Fruit fly (Drosophila melanogaster) whole organism, embryonic: ENCODE results near the gene CG34179.

Experiments
- CG1024 ChIP-seq: fragments of 200-800 bp; sonication (Bioruptor generic); IDR thresholded peaks from 2 replicates; pipeline ENCODE4 v1.3.6; 2022; ENCODE audit warnings: missing biosample characterization, missing genetic modification characterization
- CG10462 ChIP-seq: fragments of 200-800 bp; sonication (Bioruptor generic); optimal IDR thresholded peaks from 2 replicates; lab custom pipeline; 2016; ENCODE audit warnings: missing biosample characterization, missing genetic modification characterization
- CG10543 ChIP-seq: fragments of 200-800 bp; sonication (Bioruptor generic); optimal IDR thresholded peaks from 3 replicates; lab custom pipeline; 2017; ENCODE audit warnings: missing biosample characterization, mild to moderate bottlenecking, missing genetic modification characterization, moderate library complexity
- CG11247 ChIP-seq: fragments of 200-800 bp; sonication (Bioruptor generic); IDR thresholded peaks from 2 replicates; pipeline ENCODE4 v1.3.6; 2022; ENCODE audit warnings: missing biosample characterization, missing genetic modification characterization
- CG11398 ChIP-seq: fragments of 200-800 bp; sonication (Bioruptor generic); optimal IDR thresholded peaks from 2 replicates; lab custom pipeline; 2016; ENCODE audit warnings: missing biosample characterization, missing genetic modification characterization
- CG11723 ChIP-seq: fragments of 200-800 bp; sonication (Bioruptor generic); optimal IDR thresholded peaks from 2 replicates; lab custom pipeline; 2017; ENCODE audit warnings: missing biosample characterization, mild to moderate bottlenecking, missing genetic modification characterization
- CG15269 ChIP-seq: fragments of 200-800 bp; sonication (Bioruptor generic); optimal IDR thresholded peaks from 2 replicates; lab custom pipeline; 2018; ENCODE audit warnings: missing biosample characterization, mild to moderate bottlenecking, missing genetic modification characterization, moderate library complexity
- CG1832 ChIP-seq: fragments of 200-800 bp; sonication (Bioruptor generic); optimal IDR thresholded peaks from 2 replicates; lab custom pipeline; 2017; ENCODE audit warnings: missing biosample characterization, mild to moderate bottlenecking, missing genetic modification characterization, inconsistent platforms
- CG2202 ChIP-seq: fragments of 200-800 bp; sonication (Bioruptor generic); optimal IDR thresholded peaks from 2 replicates; lab custom pipeline; 2018; ENCODE audit warnings: missing biosample characterization, mild to moderate bottlenecking, missing genetic modification characterization
- CG30020 ChIP-seq: fragments of 200-800 bp; optimal IDR thresholded peaks from 2 replicates; lab custom pipeline; 2019; ENCODE audit warnings: missing biosample characterization, mild to moderate bottlenecking, missing genetic modification characterization, moderate library complexity
- CG31441 ChIP-seq: fragments of 200-800 bp; sonication (Bioruptor generic); IDR thresholded peaks from 2 replicates; pipeline ENCODE4 v1.3.6; 2022; ENCODE audit warnings: missing biosample characterization, missing genetic modification characterization
- CG32772 ChIP-seq: fragments of 200-800 bp; sonication (Bioruptor generic); IDR thresholded peaks from 2 replicates; pipeline ENCODE4 v1.3.6; 2022; ENCODE audit warnings: missing biosample characterization, missing genetic modification characterization
- CG34224 ChIP-seq: fragments of 200-800 bp; sonication (Bioruptor generic); IDR thresholded peaks from 3 replicates; pipeline ENCODE4 v1.3.6; 2022; ENCODE audit warnings: missing biosample characterization, missing genetic modification characterization; ENCODE audit not compliant: partially characterized antibody
- CG5245 ChIP-seq: fragments of 200-800 bp; sonication (Bioruptor generic); optimal IDR thresholded peaks from 3 replicates; lab custom pipeline; 2016; ENCODE audit warnings: missing biosample characterization, missing genetic modification characterization
- CG6175 ChIP-seq: fragments of 200-800 bp; sonication (Bioruptor generic); IDR thresholded peaks from 3 replicates; pipeline ENCODE4 v1.3.6; 2022; ENCODE audit warnings: missing biosample characterization, missing genetic modification characterization
- CG6689 ChIP-seq: fragments of 200-800 bp; sonication (Bioruptor generic); IDR thresholded peaks from 2 replicates; pipeline ENCODE4 v1.3.6; 2022; ENCODE audit warnings: missing biosample characterization, missing genetic modification characterization
- CG6791 ChIP-seq: fragments of 200-800 bp; sonication (Bioruptor generic); IDR thresholded peaks from 3 replicates; pipeline ENCODE4 v1.3.6; 2022; ENCODE audit warnings: missing biosample characterization, missing genetic modification characterization; ENCODE audit not compliant: partially characterized antibody
- CG7786 ChIP-seq: fragments of 200-800 bp; sonication (Bioruptor generic); optimal IDR thresholded peaks from 2 replicates; lab custom pipeline; 2016; ENCODE audit warnings: missing biosample characterization, missing genetic modification characterization
- Chrac-16 ChIP-seq: fragments of 200-800 bp; sonication (Bioruptor generic); optimal IDR thresholded peaks from 3 replicates; lab custom pipeline; 2016; ENCODE audit warnings: missing biosample characterization, missing genetic modification characterization
- Dref ChIP-seq: fragments of 200-800 bp; sonication (Bioruptor generic); IDR thresholded peaks from 2 replicates; pipeline ENCODE4 v1.3.6; 2022; ENCODE audit warnings: missing biosample characterization, missing genetic modification characterization
- Ets97D ChIP-seq: fragments of 200-800 bp; sonication (Bioruptor generic); optimal IDR thresholded peaks from 3 replicates; lab custom pipeline; 2016; ENCODE audit warnings: missing biosample characterization, missing genetic modification characterization
- Fer1 ChIP-seq: fragments of 200-800 bp; sonication (Bioruptor generic); optimal IDR thresholded peaks from 2 replicates; lab custom pipeline; 2017; ENCODE audit warnings: missing biosample characterization, mild to moderate bottlenecking, missing genetic modification characterization
- Fer3 ChIP-seq: fragments of 200-800 bp; sonication (Bioruptor generic); optimal IDR thresholded peaks from 2 replicates; lab custom pipeline; 2018; ENCODE audit warnings: missing biosample characterization, mild to moderate bottlenecking, missing genetic modification characterization, moderate library complexity
- HLH3B ChIP-seq: fragments of 200-800 bp; sonication (Bioruptor generic); IDR thresholded peaks from 2 replicates; pipeline ENCODE4 v1.3.6; 2022; ENCODE audit warnings: missing biosample characterization, missing genetic modification characterization
- HLH54F ChIP-seq: fragments of 200-800 bp; sonication (Bioruptor generic); optimal IDR thresholded peaks from 3 replicates; lab custom pipeline; 2016; ENCODE audit warnings: missing biosample characterization, missing genetic modification characterization
- Hr78 ChIP-seq, 2 experiments: fragments of 200-800 bp in 1 of 2; fragments of >200 bp in 1 of 2; sonication (Bioruptor generic) in 1 of 2; optimal IDR thresholded peaks; 2 replicates each; lab custom pipeline; 2017 to 2019; ENCODE audit warnings: missing biosample characterization in 2 of 2, missing genetic modification characterization in 2 of 2, mild to moderate bottlenecking in 1 of 2, moderate library complexity in 1 of 2
- Lpt ChIP-seq: fragments of >200 bp; optimal IDR thresholded peaks from 2 replicates; lab custom pipeline; 2018; ENCODE audit warnings: missing biosample characterization, missing genetic modification characterization
- Mad ChIP-seq: fragments of 200-800 bp; sonication (Bioruptor generic); optimal IDR thresholded peaks from 2 replicates; lab custom pipeline; 2016; ENCODE audit warnings: missing biosample characterization, missing genetic modification characterization
- Med ChIP-seq: fragments of 200-800 bp; sonication (Bioruptor generic); peaks from one replicate; lab custom pipeline; 2016; ENCODE audit warnings: missing biosample characterization, missing genetic modification characterization, mild to moderate bottlenecking, inconsistent platforms, moderate library complexity
- Ptx1 ChIP-seq: fragments of 200-800 bp; sonication (Bioruptor generic); IDR thresholded peaks from 2 replicates; pipeline ENCODE4 v1.3.6; 2022; ENCODE audit warnings: missing biosample characterization, missing genetic modification characterization
- Sry-δ ChIP-seq: fragments of 200-800 bp; sonication (Bioruptor generic); optimal IDR thresholded peaks from 2 replicates; lab custom pipeline; 2016; ENCODE audit warnings: missing biosample characterization, missing genetic modification characterization
- Tbp ChIP-seq: fragments of >200 bp; optimal IDR thresholded peaks from 2 replicates; lab custom pipeline; 2018; ENCODE audit warnings: missing biosample characterization, missing genetic modification characterization
- amos ChIP-seq: fragments of 200-800 bp; sonication (Bioruptor generic); IDR thresholded peaks from 2 replicates; pipeline ENCODE4 v1.3.6; 2022; ENCODE audit warnings: missing biosample characterization, missing genetic modification characterization; ENCODE audit not compliant: partially characterized antibody
- bbx ChIP-seq: fragments of 200-800 bp; sonication (Bioruptor generic); IDR thresholded peaks from 2 replicates; pipeline ENCODE4 v1.3.6; 2022; ENCODE audit warnings: missing biosample characterization, missing genetic modification characterization; ENCODE audit not compliant: partially characterized antibody
- bigmax ChIP-seq: fragments of 200-800 bp; sonication (Bioruptor generic); optimal IDR thresholded peaks from 2 replicates; lab custom pipeline; 2018; ENCODE audit warnings: missing biosample characterization, mild to moderate bottlenecking, missing genetic modification characterization
- cas ChIP-seq: fragments of 200-800 bp; sonication (Bioruptor generic); IDR thresholded peaks from 2 replicates; pipeline ENCODE4 v1.3.6; 2022; ENCODE audit warnings: missing biosample characterization, missing genetic modification characterization
- crol ChIP-seq: fragments of 200-800 bp; sonication (Bioruptor generic); IDR thresholded peaks from 2 replicates; pipeline ENCODE4 v1.3.6; 2022; ENCODE audit warnings: missing biosample characterization, missing genetic modification characterization
- dm ChIP-seq: fragments of 200-800 bp; sonication (Bioruptor generic); optimal IDR thresholded peaks from 3 replicates; lab custom pipeline; 2016; ENCODE audit warnings: missing biosample characterization, missing genetic modification characterization
- eve ChIP-seq, 2 experiments: fragments of >200 bp; optimal IDR thresholded peaks; 2 replicates each; lab custom pipeline; 2017; ENCODE audit warnings: missing biosample characterization in 2 of 2, missing genetic modification characterization in 2 of 2
- exex ChIP-seq: fragments of 200-800 bp; sonication (Bioruptor generic); optimal IDR thresholded peaks from 4 replicates; lab custom pipeline; 2018; ENCODE audit warnings: missing biosample characterization, mild to moderate bottlenecking, missing genetic modification characterization, moderate library complexity
- ftz-f1 ChIP-seq: fragments of 200-800 bp; sonication (Bioruptor generic); optimal IDR thresholded peaks from 2 replicates; lab custom pipeline; 2016; ENCODE audit warnings: missing biosample characterization, missing genetic modification characterization
- grn ChIP-seq: fragments of 200-800 bp; sonication (Bioruptor generic); optimal IDR thresholded peaks from 3 replicates; lab custom pipeline; 2017; ENCODE audit warnings: missing biosample characterization, missing genetic modification characterization
- hth ChIP-seq: fragments of >200 bp; optimal IDR thresholded peaks from 2 replicates; lab custom pipeline; 2017; ENCODE audit warnings: inconsistent platforms
- kni ChIP-seq: fragments of 200-800 bp; sonication (Bioruptor generic); optimal IDR thresholded peaks from 3 replicates; lab custom pipeline; 2017; ENCODE audit warnings: mild to moderate bottlenecking, missing biosample characterization, missing genetic modification reagents, missing genetic modification characterization
- lab ChIP-seq: fragments of 200-800 bp; sonication (Bioruptor generic); optimal IDR thresholded peaks from 3 replicates; lab custom pipeline; 2017; ENCODE audit warnings: missing biosample characterization, missing genetic modification characterization, mild to moderate bottlenecking, moderate library complexity, missing genetic modification reagents
- nau ChIP-seq: fragments of 200-800 bp; sonication (Bioruptor generic); optimal IDR thresholded peaks from 3 replicates; lab custom pipeline; 2017; ENCODE audit warnings: missing biosample characterization, mild to moderate bottlenecking, missing genetic modification characterization, missing genetic modification reagents
- pita ChIP-seq: fragments of 200-800 bp; sonication (Bioruptor generic); optimal IDR thresholded peaks from 2 replicates; lab custom pipeline; 2017; ENCODE audit warnings: missing biosample characterization, mild to moderate bottlenecking, missing genetic modification characterization
- tgo ChIP-seq: fragments of 200-800 bp; sonication (Bioruptor generic); IDR thresholded peaks from 3 replicates; pipeline ENCODE4 v1.3.6; 2022; ENCODE audit warnings: missing biosample characterization, missing genetic modification characterization
- tin ChIP-seq: fragments of 200-800 bp; sonication (Bioruptor generic); optimal IDR thresholded peaks from 3 replicates; lab custom pipeline; 2016; ENCODE audit warnings: missing biosample characterization, missing genetic modification characterization
- tup ChIP-seq: fragments of 200-800 bp; sonication (Bioruptor generic); optimal IDR thresholded peaks from 2 replicates; lab custom pipeline; 2016; ENCODE audit warnings: missing biosample characterization, mild to moderate bottlenecking, missing genetic modification characterization, moderate library complexity
- unc-4 ChIP-seq: fragments of 200-800 bp; sonication (Bioruptor generic); IDR thresholded peaks from 2 replicates; pipeline ENCODE4 v1.3.6; 2022; ENCODE audit warnings: missing biosample characterization, missing genetic modification characterization; ENCODE audit not compliant: partially characterized antibody

CG34179 gene

dm6 chr2L:6047528-6048160, 862 bp downstream of the CG34179 start, which contains the start of gene IPIP (continued):
- no peak for TF ChIP-seq CG11398 (GFP tag; lab: Kevin White, UChicago)
- TF ChIP-seq crol, result no peak
- peak; percentile 23; the same call in 1 of the 2 replicates for TF ChIP-seq CG32772 (GFP tag; lab: Robert Waterston, UW)
- peak; percentile 27 for TF ChIP-seq Ets97D (GFP tag; lab: Kevin White, UChicago)
- TF ChIP-seq ftz-f1 (GFP tag; lab: Kevin White, UChicago), result peak; percentile 66
- TF ChIP-seq Hr78 (GFP tag; optimal IDR thresholded peaks at IDR 0.05; lab: Kevin White, UChicago), result peak in 1 of 2 experiments; percentile 84
- TF ChIP-seq HLH54F (GFP tag; lab: Kevin White, UChicago), result peak; percentile 34
- peak; percentile 47 for TF ChIP-seq Ptx1 (GFP tag; lab: Robert Waterston, UW)
- TF ChIP-seq CG11723 (GFP tag; lab: Kevin White, UChicago), result no peak
- TF ChIP-seq nau (GFP tag; lab: Kevin White, UChicago), result no peak
- peak; percentile 44; the same call in 1 of the 2 replicates for TF ChIP-seq CG11247 (GFP tag; lab: Robert Waterston, UW)
- TF ChIP-seq CG2202 (tag; lab: Kevin White, UChicago), result no peak
- peak; percentile 75 for TF ChIP-seq CG34224
- TF ChIP-seq cas (GFP tag; lab: Robert Waterston, UW), result no peak
- TF ChIP-seq amos (GFP tag; lab: Robert Waterston, UW), result peak; percentile 94
- TF ChIP-seq bigmax (GFP tag; lab: Kevin White, UChicago), result peak; percentile 28
- TF ChIP-seq kni (GFP tag; lab: Kevin White, UChicago), result no peak
- TF ChIP-seq lab, result peak; percentile 60
- TF ChIP-seq Mad (GFP tag; lab: Kevin White, UChicago), result peak; percentile 6
- no peak for TF ChIP-seq HLH3B (GFP tag; lab: Robert Waterston, UW)
- TF ChIP-seq hth (lab: Kevin White, UChicago), result no peak
- TF ChIP-seq tgo (GFP tag; lab: Robert Waterston, UW), result peak; percentile 29; the same call in 1 of the 3 replicates
- TF ChIP-seq Sry-δ (GFP tag; lab: Kevin White, UChicago), result peak; percentile 90
- peak; percentile 87 for TF ChIP-seq bbx (GFP tag; lab: Robert Waterston, UW)
- no peak for TF ChIP-seq CG5245 (GFP tag; lab: Kevin White, UChicago)
- TF ChIP-seq unc-4 (GFP tag; lab: Robert Waterston, UW), result peak; percentile 81
- peak; percentile 4 for TF ChIP-seq Fer1
- TF ChIP-seq dm (GFP tag; lab: Kevin White, UChicago), result peak; percentile 40
- TF ChIP-seq tup (GFP tag; lab: Kevin White, UChicago), result no peak
- TF ChIP-seq Chrac-16, result no peak
- TF ChIP-seq Lpt (GFP tag; lab: Kevin White, UChicago), result no peak
- no peak for TF ChIP-seq eve (GFP tag; optimal IDR thresholded peaks at IDR 0.05; lab: Kevin White, UChicago)
- no peak for TF ChIP-seq pita
- 0 out of 2 replicates have a peak, but pooled peaks have one; percentile 43 for TF ChIP-seq CG1024 (GFP tag; lab: Robert Waterston, UW)
- TF ChIP-seq CG30020 (tag; lab: Kevin White, UChicago), result peak; percentile 61
- no peak for TF ChIP-seq CG10462 (GFP tag; lab: Kevin White, UChicago)

DNA sequence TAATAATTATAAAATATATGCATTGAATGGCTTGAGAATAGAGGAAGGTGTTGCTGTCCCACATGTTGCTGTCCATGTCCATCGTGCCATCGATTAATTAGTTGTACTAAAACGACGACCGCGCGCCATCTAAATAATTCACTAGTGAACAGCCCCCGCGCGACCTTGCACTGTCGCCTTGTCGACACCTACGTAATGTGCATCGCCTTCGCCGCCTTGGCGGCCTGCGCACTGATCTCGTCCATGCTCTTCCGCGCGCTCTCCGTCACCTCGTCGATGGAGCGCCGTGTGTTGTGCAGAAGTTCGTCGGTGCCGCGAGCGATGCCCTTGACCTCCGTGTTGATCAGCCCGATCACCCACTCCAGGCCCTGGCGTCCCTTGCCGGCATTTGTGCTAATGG, 1.6 kb downstream of the CG34179 start:
- 0 out of 2 replicates have a peak, but pooled peaks have one; percentile 11 for TF ChIP-seq amos (GFP tag; lab: Robert Waterston, UW)
- TF ChIP-seq CG1832 (GFP tag; lab: Kevin White, UChicago), result no peak
- no peak for TF ChIP-seq CG7786
- TF ChIP-seq Dref (GFP tag; lab: Robert Waterston, UW), result no peak
- TF ChIP-seq CG31441 (GFP tag; lab: Robert Waterston, UW), result no peak
- no peak for TF ChIP-seq CG6791 (GFP tag; lab: Robert Waterston, UW)
- peak; percentile 79 for TF ChIP-seq Med
- TF ChIP-seq CG6175 (GFP tag; lab: Robert Waterston, UW), result 0 out of 3 replicates have a peak, but pooled peaks have one; percentile 23
- TF ChIP-seq exex (tag; lab: Kevin White, UChicago), result no peak
- no peak for TF ChIP-seq CG10543 (GFP tag; lab: Kevin White, UChicago)
- TF ChIP-seq Fer3 (tag; lab: Kevin White, UChicago), result no peak
- TF ChIP-seq tin (GFP tag; lab: Kevin White, UChicago), result no peak
- TF ChIP-seq grn (GFP tag; lab: Kevin White, UChicago), result no peak
- no peak for TF ChIP-seq CG6689
- no peak for TF ChIP-seq Tbp (GFP tag; lab: Kevin White, UChicago)
- no peak for TF ChIP-seq CG15269 (tag; lab: Kevin White, UChicago)
